Fruit fly (Drosophila melanogaster): Measurements from ENCODE around the gene mrn.

Gene mrn

dm6 chr3L:15625676-15626414 lies 45.5 kb upstream of the mrn start (continued):
- TF ChIP-seq TFAM (GFP tag; optimal IDR thresholded peaks at IDR 0.05) (peak; percentile 42), CG15073 (GFP tag; optimal IDR thresholded peaks at IDR 0.05) (peak; percentile 9), sima (GFP tag; optimal IDR thresholded peaks at IDR 0.05) (no peak), emc (GFP tag; optimal IDR thresholded peaks at IDR 0.05) (peak; percentile 23), CG10431 (GFP tag; optimal IDR thresholded peaks at IDR 0.05) (peak; percentile 41), CG15011 (GFP tag; optimal IDR thresholded peaks at IDR 0.05) (peak; percentile 88), gem (tag; optimal IDR thresholded peaks at IDR 0.05) (peak; percentile 98), dimm (GFP tag; IDR thresholded peaks at IDR 0.05) (no peak), hb (GFP tag; IDR thresholded peaks at IDR 0.05; ENCODE audit: partially characterized antibody) (no peak), Dll (GFP tag; IDR thresholded peaks at IDR 0.05; ENCODE audit: partially characterized antibody) (no peak), lilli (GFP tag; optimal IDR thresholded peaks at IDR 0.05) (peak; percentile 55), Asciz (GFP tag; optimal IDR thresholded peaks at IDR 0.05) (peak; percentile 91), tap (tag; optimal IDR thresholded peaks at IDR 0.05) (peak; percentile 84), CG10565 (GFP tag; optimal IDR thresholded peaks at IDR 0.05) (peak; percentile 7), CG4617 (GFP tag; optimal IDR thresholded peaks at IDR 0.05; ENCODE audit: borderline replicate concordance) (peak; percentile 57), HmgZ (tag; optimal IDR thresholded peaks at IDR 0.05) (peak; percentile 58), CG34376 (GFP tag; optimal IDR thresholded peaks at IDR 0.05) (no peak), pum (GFP tag; optimal IDR thresholded peaks at IDR 0.05) (peak; percentile 2), CG14667 (GFP tag; IDR thresholded peaks at IDR 0.05) (peak; percentile 74; the same call in 1 of the 2 replicates), CG8388 (GFP tag; optimal IDR thresholded peaks at IDR 0.05) (peak; percentile 93), CG7839 (tag; optimal IDR thresholded peaks at IDR 0.05) (peak; percentile 96), her (GFP tag; optimal IDR thresholded peaks at IDR 0.05) (peak; percentile 50), CG14965 (GFP tag; optimal IDR thresholded peaks at IDR 0.05; ENCODE audit: borderline replicate concordance) (no peak), CG12236 (GFP tag; optimal IDR thresholded peaks at IDR 0.05) (no peak), CG1603 (tag; optimal IDR thresholded peaks at IDR 0.05) (peak; percentile 38), Drgx (GFP tag; IDR thresholded peaks at IDR 0.05) (peak; percentile 90), Trl (optimal IDR thresholded peaks at IDR 0.05) (peak; percentile 77 to 84), Trl (GFP tag; optimal IDR thresholded peaks at IDR 0.05) (peak; percentile 67), Aef1 (GFP tag; IDR thresholded peaks at IDR 0.05) (peak; percentile 78), Atf3 (GFP tag; optimal IDR thresholded peaks at IDR 0.05) (peak; percentile 13), Gug (GFP tag; IDR thresholded peaks at IDR 0.05) (peak; percentile 65; the same call in 3 of the 4 replicates), CG15269 (tag; optimal IDR thresholded peaks at IDR 0.05) (peak; percentile 92), Fer3 (tag; optimal IDR thresholded peaks at IDR 0.05) (peak; percentile 88), Kr (GFP tag; optimal IDR thresholded peaks at IDR 0.05) (no peak), CG7963 (GFP tag; IDR thresholded peaks at IDR 0.05; ENCODE audit: partially characterized antibody) (no peak), CG9609 (GFP tag; optimal IDR thresholded peaks at IDR 0.05) (peak; percentile 22), Ada2b (GFP tag; IDR thresholded peaks at IDR 0.05) (peak; percentile 83), CG31388 (GFP tag; optimal IDR thresholded peaks at IDR 0.05) (peak; percentile 55), Scr (GFP tag; IDR thresholded peaks at IDR 0.05; ENCODE audit: partially characterized antibody) (no peak), CG14710 (tag; optimal IDR thresholded peaks at IDR 0.05) (peak; percentile 94), unpg (GFP tag; optimal IDR thresholded peaks at IDR 0.05) (peak; percentile 94), dati (GFP tag; IDR thresholded peaks at IDR 0.05) (no peak), CG7357 (GFP tag; IDR thresholded peaks at IDR 0.05) (peak; percentile 84), CG4360 (GFP tag; IDR thresholded peaks at IDR 0.05) (peak; percentile 45; the same call in 1 of the 2 replicates), gce (GFP tag; IDR thresholded peaks at IDR 0.05) (no peak), Hr3 (GFP tag; optimal IDR thresholded peaks at IDR 0.05) (peak; percentile 91), dpn (GFP tag; optimal IDR thresholded peaks at IDR 0.05) (peak; percentile 57 to 71), Hr39 (optimal IDR thresholded peaks at IDR 0.05) (no peak), CG30403 (GFP tag; optimal IDR thresholded peaks at IDR 0.05) (peak; percentile 95), tin (GFP tag; optimal IDR thresholded peaks at IDR 0.05) (peak; percentile 90)

Measured in whole organism, embryonic.